Fruit fly (Drosophila melanogaster) whole organism: ENCODE data around the gene CG4757.

Source experiments
- CG8478 ChIP-seq: fragments of >200 bp; optimal IDR thresholded peaks from 2 replicates; lab custom pipeline; 2018; ENCODE audit warnings: inconsistent platforms
- EcR ChIP-seq, 2 experiments: fragments of >200 bp; optimal IDR thresholded peaks; 2 replicates each; lab custom pipeline; 2017; ENCODE audit warnings: missing biosample characterization in 2 of 2, missing genetic modification characterization in 2 of 2, missing genetic modification reagents in 2 of 2
- pan ChIP-seq: fragments of >200 bp; optimal IDR thresholded peaks from 2 replicates; lab custom pipeline; 2017
- psq ChIP-seq: fragments of >200 bp; optimal IDR thresholded peaks from 2 replicates; lab custom pipeline; 2017
- usp ChIP-seq: fragments of >200 bp; optimal IDR thresholded peaks from 2 replicates; lab custom pipeline; 2017; ENCODE audit warnings: missing biosample characterization, missing genetic modification characterization, mixed read lengths

DNA sequence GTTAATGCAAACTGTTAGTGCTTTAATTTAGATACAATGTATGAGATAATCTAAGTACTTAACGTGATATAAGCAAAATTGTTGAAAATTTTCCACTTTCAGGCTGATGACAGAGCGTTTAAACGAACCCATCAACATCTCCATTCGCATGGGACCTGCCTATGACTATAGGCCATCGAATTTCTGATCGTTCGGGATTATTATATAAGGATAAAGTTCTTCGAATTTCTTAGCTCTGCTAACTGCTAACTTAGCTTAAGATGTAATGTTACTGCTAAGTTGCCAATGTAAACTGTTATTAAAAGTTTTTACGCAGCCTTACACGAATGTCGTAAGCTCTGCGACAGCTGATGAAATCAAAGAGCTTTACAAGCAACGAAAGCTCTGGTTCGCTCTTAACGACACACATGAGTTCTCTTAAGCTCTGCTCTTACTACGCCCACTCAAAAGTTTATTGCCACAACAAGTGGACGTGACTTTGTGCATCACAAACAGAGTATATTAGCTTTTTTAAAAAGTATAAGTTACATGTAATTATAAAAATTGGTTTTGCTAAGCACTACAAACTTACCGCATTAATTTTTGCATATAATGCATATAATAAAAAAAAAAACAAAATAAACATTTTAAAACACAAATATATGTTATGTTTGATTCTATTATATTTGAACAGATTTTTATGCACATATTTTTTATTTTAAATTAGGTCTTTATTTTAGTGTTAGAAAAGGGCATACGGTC, 35.8 kb downstream of the CG4757 start:
- no peak for TF ChIP-seq usp (GFP tag; lab: Kevin White, UChicago)
- no peak for TF ChIP-seq psq (lab: Kevin White, UChicago)
- TF ChIP-seq CG8478 (lab: Kevin White, UChicago), result no peak
- no peak for TF ChIP-seq pan (lab: Kevin White, UChicago)
- no peak for TF ChIP-seq EcR (GFP tag; optimal IDR thresholded peaks at IDR 0.05; lab: Kevin White, UChicago)
